Worm (Caenorhabditis elegans) whole organism, late embryonic: ENCODE measurements around the gene F18A11.2.

Source experiments
- ceh-2 ChIP-seq: sonication (generic microtip); optimal IDR thresholded peaks from 2 replicates; lab custom pipeline; 2016; ENCODE audit warnings: missing genotype, missing genetic modification characterization, missing compliant biosample characterization
- ceh-31 ChIP-seq: sonication (generic microtip); optimal IDR thresholded peaks from 2 replicates; lab custom pipeline; 2016; ENCODE audit warnings: missing genetic modification characterization, missing compliant biosample characterization
- lin-11 ChIP-seq: fragments of 200-800 bp; sonication (Bioruptor generic); optimal IDR thresholded peaks from 2 replicates; lab custom pipeline; 2018; ENCODE audit warnings: mild to moderate bottlenecking, missing genetic modification characterization, missing compliant biosample characterization
- nhr-11 ChIP-seq: fragments of 150-350 bp; optimal IDR thresholded peaks from 2 replicates; lab custom pipeline; 2014; ENCODE audit warnings: missing biosample characterization, missing genetic modification characterization
- pqm-1 ChIP-seq: sonication (generic microtip); optimal IDR thresholded peaks from 2 replicates; lab custom pipeline; 2016; ENCODE audit warnings: missing genetic modification characterization, missing compliant biosample characterization
- ttx-3 ChIP-seq: sonication (generic microtip); optimal IDR thresholded peaks from 2 replicates; lab custom pipeline; 2016; ENCODE audit warnings: missing genetic modification reagents, missing genetic modification characterization, missing compliant biosample characterization
- unc-86 ChIP-seq: sonication (generic microtip); optimal IDR thresholded peaks from 2 replicates; lab custom pipeline; 2016; ENCODE audit warnings: missing genetic modification characterization, missing compliant biosample characterization

DNA sequence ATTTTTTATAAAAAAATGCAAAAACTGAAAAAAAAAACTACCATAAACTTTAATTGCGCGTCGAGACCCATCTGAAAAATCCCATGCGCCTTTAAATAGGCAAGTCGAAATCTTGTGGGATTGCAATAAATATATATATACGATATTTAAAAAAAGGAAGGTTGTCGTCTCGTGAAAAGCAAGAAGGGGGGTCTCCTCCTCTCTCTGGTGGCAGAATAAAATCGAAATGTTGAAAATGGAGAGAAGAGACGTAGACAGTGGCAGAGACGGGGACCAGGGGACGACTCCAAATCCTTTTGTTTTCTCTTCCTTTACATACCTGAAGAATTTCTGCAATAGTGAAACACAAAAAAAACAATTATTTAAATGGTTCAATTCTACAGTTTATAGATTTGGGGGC lies 17.5 kb upstream of the F18A11.2 start, which contains the start of gene F18A11.5:
- no peak for TF ChIP-seq lin-11
- TF ChIP-seq nhr-11 (tag; lab: Kevin White, UChicago): no peak
- no peak for TF ChIP-seq ttx-3 (tag; lab: Kevin White, UChicago)
- no peak for TF ChIP-seq ceh-31 (tag; lab: Kevin White, UChicago)
- TF ChIP-seq unc-86 (tag; lab: Kevin White, UChicago): no peak
- TF ChIP-seq ceh-2 (tag; lab: Kevin White, UChicago): no peak
- TF ChIP-seq pqm-1 (tag; lab: Kevin White, UChicago): no peak
